Worm (Caenorhabditis elegans): ENCODE results near the gene T24H10.1.

The T24H10.1 gene

ce11 chrII:9099017-9099416, at the start of gene T24H10.1 (continued):
- TF ChIP-seq T07F8.4 (tag; optimal IDR thresholded peaks at IDR 0.05) = no peak
- no peak for TF ChIP-seq attf-6 (GFP tag; IDR thresholded peaks at IDR 0.05)
- no peak for TF ChIP-seq egl-18 (GFP tag; IDR thresholded peaks at IDR 0.05)
- no peak for TF ChIP-seq snpc-4 (GFP tag; optimal IDR thresholded peaks at IDR 0.05)
- TF ChIP-seq snpc-4 (tag; optimal IDR thresholded peaks at IDR 0.05) = peak in 2 of 4 experiments; percentile 51 to 53
- no peak for TF ChIP-seq zfh-2 (GFP tag; conservative IDR thresholded peaks at IDR 0.05)
- TF ChIP-seq dpff-1 (tag; optimal IDR thresholded peaks at IDR 0.05) = no peak
- TF ChIP-seq let-526 (GFP tag; IDR thresholded peaks at IDR 0.05) = no peak
- TF ChIP-seq bed-1 (GFP tag; IDR thresholded peaks at IDR 0.05) = no peak
- TF ChIP-seq pha-4 (tag; optimal IDR thresholded peaks at IDR 0.05) = no peak
- no peak for TF ChIP-seq mxl-1 (tag; optimal IDR thresholded peaks at IDR 0.05)
- no peak for TF ChIP-seq unc-130 (GFP tag; optimal IDR thresholded peaks at IDR 0.05)
- TF ChIP-seq tbp1 (GFP tag; optimal IDR thresholded peaks at IDR 0.05) = peak; percentile 31
- TF ChIP-seq chd-7 (tag; optimal IDR thresholded peaks at IDR 0.05) = no peak
- TF ChIP-seq sptf-2 (GFP tag; optimal IDR thresholded peaks at IDR 0.05) = no peak
- TF ChIP-seq rec-8 (tag; optimal IDR thresholded peaks at IDR 0.05) = no peak
- TF ChIP-seq pbrm-1 (GFP tag; IDR thresholded peaks at IDR 0.05) = peak; percentile 73
- TF ChIP-seq tlf-1 (GFP tag; optimal IDR thresholded peaks at IDR 0.05) = peak; percentile 19
- TF ChIP-seq aptf-3 (GFP tag; IDR thresholded peaks at IDR 0.05) = no peak
- TF ChIP-seq egrh-3 (GFP tag; IDR thresholded peaks at IDR 0.05) = no peak
- TF ChIP-seq repo-1 (tag; optimal IDR thresholded peaks at IDR 0.05) = peak; percentile 20
- TF ChIP-seq lir-1 (GFP tag; conservative IDR thresholded peaks at IDR 0.05) = no peak
- no peak for TF ChIP-seq F55B11.4 (tag; optimal IDR thresholded peaks at IDR 0.05; ENCODE audit: borderline replicate concordance, insufficient read depth)
- peak; percentile 41 for TF ChIP-seq xnd-1 (tag; optimal IDR thresholded peaks at IDR 0.05)
- no peak for TF ChIP-seq ztf-3 (GFP tag; optimal IDR thresholded peaks at IDR 0.05)
- TF ChIP-seq attf-3 (GFP tag; conservative IDR thresholded peaks at IDR 0.05) = peak; percentile 66; the same call in 1 of the 2 replicates
- TF ChIP-seq efl-1 (GFP tag; optimal IDR thresholded peaks at IDR 0.05) = peak; percentile 51
- TF ChIP-seq ceh-58 (GFP tag; IDR thresholded peaks at IDR 0.05) = no peak
- TF ChIP-seq tbx-9 (tag; optimal IDR thresholded peaks at IDR 0.05; ENCODE audit: borderline replicate concordance) = no peak
- no peak for TF ChIP-seq C17E4.6 (GFP tag; IDR thresholded peaks at IDR 0.05)
- TF ChIP-seq hlh-26 (GFP tag; conservative IDR thresholded peaks at IDR 0.05) = no peak
- TF ChIP-seq nhr-179 (tag; optimal IDR thresholded peaks at IDR 0.05) = no peak
- no peak for TF ChIP-seq F22D6.2 (tag; optimal IDR thresholded peaks at IDR 0.05)
- peak; percentile 77 for TF ChIP-seq B0336.3 (GFP tag; IDR thresholded peaks at IDR 0.05)
- TF ChIP-seq fkh-3 (tag; optimal IDR thresholded peaks at IDR 0.05) = no peak
- TF ChIP-seq egl-44 (GFP tag; IDR thresholded peaks at IDR 0.05) = no peak
- TF ChIP-seq F57C9.4 (tag; optimal IDR thresholded peaks at IDR 0.05) = no peak
- no peak for TF ChIP-seq lin-26 (GFP tag; IDR thresholded peaks at IDR 0.05)
- TF ChIP-seq hlh-12 (tag; optimal IDR thresholded peaks at IDR 0.05) = no peak
- TF ChIP-seq lag-1 (GFP tag; IDR thresholded peaks at IDR 0.05) = no peak
- no peak for TF ChIP-seq mes-4 (tag; optimal IDR thresholded peaks at IDR 0.05)
- no peak for TF ChIP-seq hrde-1 (tag; optimal IDR thresholded peaks at IDR 0.05; ENCODE audit: borderline replicate concordance)
- TF ChIP-seq lsy-27 (tag; optimal IDR thresholded peaks at IDR 0.05; ENCODE audit: borderline replicate concordance, insufficient read depth) = no peak
- TF ChIP-seq K12H6.12 (tag; optimal IDR thresholded peaks at IDR 0.05) = no peak
- TF ChIP-seq snpc-3.4 (tag; optimal IDR thresholded peaks at IDR 0.05) = peak; percentile 10
- no peak for TF ChIP-seq F37B4.10 (GFP tag; IDR thresholded peaks at IDR 0.05)
- TF ChIP-seq ztf-28 (GFP tag; IDR thresholded peaks at IDR 0.05) = no peak
- peak; percentile 68 for TF ChIP-seq ZK185.1 (tag; optimal IDR thresholded peaks at IDR 0.05; ENCODE audit: poor library complexity, severe bottlenecking)
- TF ChIP-seq aptf-2 (GFP tag; conservative IDR thresholded peaks at IDR 0.05) = no peak

All from whole organism, young adult.